Fruit fly (Drosophila melanogaster): ENCODE measurements around the gene ogre.

DNA sequence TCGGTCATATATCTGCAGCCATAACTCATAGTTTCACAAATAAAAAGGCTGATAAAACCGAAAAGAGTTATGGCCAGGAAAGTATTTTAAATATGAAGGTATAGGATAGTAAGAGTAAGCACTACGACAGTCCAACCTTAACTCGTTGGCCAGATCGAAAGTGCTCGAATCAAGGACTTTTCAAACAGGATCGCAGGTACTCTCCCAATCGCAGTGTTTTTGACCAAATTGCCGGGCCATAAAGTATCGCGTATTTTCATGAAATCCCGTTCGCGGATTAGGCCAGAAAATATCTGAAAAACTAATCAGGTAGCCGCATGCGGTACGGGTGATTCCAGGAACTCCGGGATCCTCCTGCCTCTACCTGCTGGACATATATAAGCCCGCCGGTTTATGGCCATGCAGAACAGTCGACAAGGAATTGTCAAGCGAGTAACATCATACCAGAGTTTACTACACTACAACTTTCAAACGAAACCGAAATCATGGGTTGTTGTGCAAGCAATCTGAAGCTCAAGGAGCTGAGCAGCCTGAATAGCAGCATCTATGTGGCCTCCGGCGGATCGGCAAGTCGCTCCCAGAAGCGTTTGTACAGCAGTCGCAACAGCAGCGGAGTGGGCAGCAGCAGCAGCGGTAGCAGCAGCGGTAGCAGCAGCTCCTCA, 49.2 kb upstream of the ogre start, which contains the start of gene CG14427:
- no peak for TF ChIP-seq CG11617 (GFP tag; optimal IDR thresholded peaks at IDR 0.05)
- no peak for TF ChIP-seq Mnt (GFP tag; optimal IDR thresholded peaks at IDR 0.05)
- TF ChIP-seq CG33017 (tag; optimal IDR thresholded peaks at IDR 0.05): no peak
- TF ChIP-seq CG5204 (GFP tag; optimal IDR thresholded peaks at IDR 0.05): no peak
- TF ChIP-seq Clk (GFP tag; optimal IDR thresholded peaks at IDR 0.05): no peak
- TF ChIP-seq pad (GFP tag; optimal IDR thresholded peaks at IDR 0.05): no peak
- TF ChIP-seq kay (GFP tag; ENCODE audit: borderline replicate concordance): no peak
- TF ChIP-seq toe (GFP tag; optimal IDR thresholded peaks at IDR 0.05): no peak

Data from whole organism, adult.